Worm (Caenorhabditis elegans): Measurements from ENCODE around the gene K06H6.4.

Gene K06H6.4

DNA sequence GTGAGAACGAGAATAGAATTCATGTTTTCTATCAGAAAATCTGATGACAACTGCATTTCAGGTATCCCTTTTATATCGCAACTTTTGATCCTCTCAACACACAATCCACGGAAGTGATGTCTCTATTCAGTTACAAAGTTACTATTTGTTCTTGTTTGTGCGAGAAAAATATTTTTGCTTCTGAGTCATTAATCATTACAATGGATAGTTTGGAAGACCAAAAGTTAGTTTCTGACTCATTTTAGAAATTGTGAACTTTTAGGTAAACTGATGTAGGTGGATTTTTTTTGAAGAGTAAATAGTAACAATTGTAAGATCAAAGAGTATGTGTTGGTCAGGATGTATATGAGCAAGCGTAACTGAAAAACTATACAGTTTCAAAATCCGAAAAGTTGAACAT lies 30.6 kb downstream of the K06H6.4 start, which contains the start of gene srlf-36:
Gene srlf-36, minus strand, starts transcription at position 101 of the 400 bp plus-strand sequence.
- TF ChIP-seq ztf-29 (GFP tag; IDR thresholded peaks at IDR 0.05) (no peak), T22C8.4 (GFP tag; IDR thresholded peaks at IDR 0.05) (no peak), med-1 (GFP tag; optimal IDR thresholded peaks at IDR 0.05; ENCODE audit: insufficient read depth) (no peak), klf-2 (GFP tag; conservative IDR thresholded peaks at IDR 0.05) (no peak), flt-1 (GFP tag; IDR thresholded peaks at IDR 0.05) (no peak), ref-1 (GFP tag; conservative IDR thresholded peaks at IDR 0.05) (no peak), tab-1 (GFP tag; IDR thresholded peaks at IDR 0.05) (no peak), ztf-23 (GFP tag; IDR thresholded peaks at IDR 0.05) (no peak), cog-1 (tag; optimal IDR thresholded peaks at IDR 0.05) (no peak)

DNA sequence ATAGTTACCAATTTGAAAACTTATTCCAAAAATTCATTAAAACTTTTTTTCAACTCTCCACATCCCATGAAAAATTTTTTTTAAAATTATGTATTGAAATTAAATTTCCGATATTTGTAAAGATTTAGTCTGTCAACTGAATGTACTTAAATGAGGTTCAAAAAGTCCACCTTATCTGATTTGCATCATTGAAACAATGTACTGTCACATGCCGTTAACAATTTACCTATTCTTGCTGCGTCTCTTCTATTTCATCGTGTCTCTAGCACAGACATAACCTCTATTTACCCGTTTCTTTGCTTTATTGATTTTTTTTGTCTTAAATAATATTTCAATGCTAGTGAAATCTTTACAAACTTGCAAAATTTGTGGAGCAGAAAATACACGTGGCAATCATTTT lies 31.1 kb downstream of the K06H6.4 start, which contains the start of gene nhr-90:
Gene nhr-90, plus strand, starts transcription at position 296 of the 400 bp plus-strand sequence.
- TF ChIP-seq klf-2 (GFP tag; conservative IDR thresholded peaks at IDR 0.05) = no peak
- no peak for TF ChIP-seq cog-1 (tag; optimal IDR thresholded peaks at IDR 0.05)
- TF ChIP-seq flt-1 (GFP tag; IDR thresholded peaks at IDR 0.05) = no peak
- no peak for TF ChIP-seq T22C8.4 (GFP tag; IDR thresholded peaks at IDR 0.05)
- TF ChIP-seq tab-1 (GFP tag; IDR thresholded peaks at IDR 0.05) = no peak
- TF ChIP-seq ztf-29 (GFP tag; IDR thresholded peaks at IDR 0.05) = no peak
- no peak for TF ChIP-seq ref-1 (GFP tag; conservative IDR thresholded peaks at IDR 0.05)
- TF ChIP-seq ztf-23 (GFP tag; IDR thresholded peaks at IDR 0.05) = no peak
- TF ChIP-seq med-1 (GFP tag; optimal IDR thresholded peaks at IDR 0.05; ENCODE audit: insufficient read depth) = no peak

DNA sequence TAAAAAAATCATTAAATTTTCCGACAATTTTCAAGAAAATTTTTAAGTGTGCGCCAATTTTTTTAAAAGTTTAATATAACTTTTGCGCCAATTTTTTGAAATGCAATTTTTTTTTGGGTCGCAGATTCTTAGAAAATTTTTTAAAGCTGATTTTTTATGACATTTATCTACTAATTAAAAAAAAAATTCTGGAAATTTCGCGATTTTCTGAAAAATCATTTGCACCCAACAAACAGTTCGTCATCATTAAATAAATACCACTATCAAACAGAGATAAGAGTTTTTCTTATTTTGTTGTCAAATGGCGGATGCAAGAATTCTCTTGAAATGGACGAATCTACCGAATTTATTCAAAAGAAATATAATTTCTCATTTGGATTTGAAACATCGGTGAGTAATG lies 36.2 kb downstream of the K06H6.4 start, which contains the start of gene F48G7.13:
Gene F48G7.13, plus strand, starts transcription at position 301 of the 400 bp plus-strand sequence.
- TF ChIP-seq T22C8.4 (GFP tag; IDR thresholded peaks at IDR 0.05) (no peak), ref-1 (GFP tag; conservative IDR thresholded peaks at IDR 0.05) (no peak), klf-2 (GFP tag; conservative IDR thresholded peaks at IDR 0.05) (no peak), ztf-29 (GFP tag; IDR thresholded peaks at IDR 0.05) (no peak), ztf-23 (GFP tag; IDR thresholded peaks at IDR 0.05) (no peak), cog-1 (tag; optimal IDR thresholded peaks at IDR 0.05) (no peak), flt-1 (GFP tag; IDR thresholded peaks at IDR 0.05) (no peak), med-1 (GFP tag; optimal IDR thresholded peaks at IDR 0.05; ENCODE audit: insufficient read depth) (no peak), tab-1 (GFP tag; IDR thresholded peaks at IDR 0.05) (no peak)

DNA sequence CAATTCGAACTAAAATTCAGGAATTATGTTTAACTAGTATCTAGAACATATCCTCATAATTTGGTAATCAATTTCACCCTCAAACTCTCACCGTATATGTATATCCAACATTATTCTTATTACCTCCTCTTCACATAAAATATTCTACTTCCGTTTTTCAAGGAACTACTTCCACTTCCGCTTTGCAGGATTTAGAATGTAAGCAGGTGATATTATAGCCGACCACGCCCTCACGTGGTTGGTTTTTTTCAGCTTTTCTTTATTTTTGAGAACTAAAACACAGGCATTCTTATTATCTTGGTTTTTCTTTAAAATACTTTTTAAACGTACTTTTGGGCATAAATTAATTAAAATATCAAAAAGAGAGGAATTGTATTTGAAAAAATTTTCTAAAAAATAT lies 38.8 kb downstream of the K06H6.4 start:
- TF ChIP-seq T22C8.4 (GFP tag; IDR thresholded peaks at IDR 0.05) = no peak
- no peak for TF ChIP-seq ztf-29 (GFP tag; IDR thresholded peaks at IDR 0.05)
- TF ChIP-seq klf-2 (GFP tag; conservative IDR thresholded peaks at IDR 0.05) = no peak
- no peak for TF ChIP-seq ztf-23 (GFP tag; IDR thresholded peaks at IDR 0.05)
- TF ChIP-seq cog-1 (tag; optimal IDR thresholded peaks at IDR 0.05) = no peak
- TF ChIP-seq tab-1 (GFP tag; IDR thresholded peaks at IDR 0.05) = no peak
- no peak for TF ChIP-seq ref-1 (GFP tag; conservative IDR thresholded peaks at IDR 0.05)
- no peak for TF ChIP-seq flt-1 (GFP tag; IDR thresholded peaks at IDR 0.05)
- no peak for TF ChIP-seq med-1 (GFP tag; optimal IDR thresholded peaks at IDR 0.05; ENCODE audit: insufficient read depth)

- no peak for TF ChIP-seq klf-2 (GFP tag; conservative IDR thresholded peaks at IDR 0.05)
- no peak for TF ChIP-seq ztf-29 (GFP tag; IDR thresholded peaks at IDR 0.05)
- peak; percentile 24 for TF ChIP-seq cog-1 (tag; optimal IDR thresholded peaks at IDR 0.05)
- no peak for TF ChIP-seq T22C8.4 (GFP tag; IDR thresholded peaks at IDR 0.05)
- TF ChIP-seq ztf-23 (GFP tag; IDR thresholded peaks at IDR 0.05) = no peak
Measured at ce11 chrV:619054-619453, 40.0 kb downstream of the K06H6.4 start, which contains the start of gene F48G7.4. Gene F48G7.4 (plus strand): TSS chrV:619453.

DNA sequence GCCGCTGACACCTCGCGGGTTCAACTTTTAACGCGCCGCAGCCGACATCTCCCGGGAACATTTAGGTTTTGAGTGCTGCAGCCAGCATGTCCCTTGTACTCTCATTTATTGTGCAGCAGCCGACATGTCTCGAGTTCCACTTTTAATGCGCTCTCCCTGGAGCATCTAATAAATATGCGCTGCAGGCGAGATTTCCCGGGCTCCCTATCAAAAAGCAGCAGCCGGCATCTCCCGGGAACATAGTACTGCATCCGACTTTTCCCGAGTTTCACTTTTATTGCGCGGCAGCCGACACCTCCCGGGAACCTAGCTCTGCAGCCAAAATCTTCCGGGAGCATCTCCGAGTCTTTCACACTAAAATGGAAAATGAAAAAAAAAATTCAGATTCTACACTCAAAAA lies 41.9 kb downstream of the K06H6.4 start:
- no peak for TF ChIP-seq ztf-23 (GFP tag; IDR thresholded peaks at IDR 0.05)
- TF ChIP-seq tab-1 (GFP tag; IDR thresholded peaks at IDR 0.05) = no peak
- no peak for TF ChIP-seq cog-1 (tag; optimal IDR thresholded peaks at IDR 0.05)
- TF ChIP-seq flt-1 (GFP tag; IDR thresholded peaks at IDR 0.05) = no peak

- no peak for TF ChIP-seq cog-1 (tag; optimal IDR thresholded peaks at IDR 0.05)
- TF ChIP-seq tab-1 (GFP tag; IDR thresholded peaks at IDR 0.05) = no peak
- TF ChIP-seq med-1 (GFP tag; optimal IDR thresholded peaks at IDR 0.05; ENCODE audit: insufficient read depth) = no peak
Measured at ce11 chrV:622902-623301, 43.8 kb downstream of the K06H6.4 start, which contains the start of gene F48G7.5. Gene F48G7.5 (minus strand): TSS chrV:622935.

DNA sequence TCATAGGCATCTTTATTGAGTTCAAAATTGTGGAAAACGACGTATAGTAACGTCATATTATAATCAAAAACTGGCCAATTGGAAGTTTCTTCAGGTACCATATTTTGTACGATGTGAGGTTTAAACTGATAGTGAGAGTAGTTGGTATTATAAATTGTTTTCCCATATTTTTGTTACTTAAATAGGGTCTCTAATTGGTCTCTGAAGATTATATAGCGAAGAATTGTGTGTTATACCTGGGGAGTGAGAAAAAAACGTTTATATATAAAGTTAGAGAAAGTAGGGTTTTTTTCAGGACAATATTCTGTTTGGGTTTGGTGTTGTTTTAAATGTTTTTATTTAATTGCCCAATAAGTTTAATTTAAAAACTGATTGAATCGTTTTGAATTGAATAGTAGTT lies 45.8 kb downstream of the K06H6.4 start, which contains the start of gene srt-17:
Gene srt-17, minus strand, starts transcription at position 101 of the 400 bp plus-strand sequence.
- TF ChIP-seq klf-2 (GFP tag; conservative IDR thresholded peaks at IDR 0.05) = no peak
- no peak for TF ChIP-seq ztf-23 (GFP tag; IDR thresholded peaks at IDR 0.05)
- no peak for TF ChIP-seq ztf-29 (GFP tag; IDR thresholded peaks at IDR 0.05)
- TF ChIP-seq flt-1 (GFP tag; IDR thresholded peaks at IDR 0.05) = no peak
- no peak for TF ChIP-seq med-1 (GFP tag; optimal IDR thresholded peaks at IDR 0.05; ENCODE audit: insufficient read depth)
- TF ChIP-seq T22C8.4 (GFP tag; IDR thresholded peaks at IDR 0.05) = no peak
- no peak for TF ChIP-seq ref-1 (GFP tag; conservative IDR thresholded peaks at IDR 0.05)
- TF ChIP-seq tab-1 (GFP tag; IDR thresholded peaks at IDR 0.05) = no peak
- TF ChIP-seq cog-1 (tag; optimal IDR thresholded peaks at IDR 0.05) = no peak

DNA sequence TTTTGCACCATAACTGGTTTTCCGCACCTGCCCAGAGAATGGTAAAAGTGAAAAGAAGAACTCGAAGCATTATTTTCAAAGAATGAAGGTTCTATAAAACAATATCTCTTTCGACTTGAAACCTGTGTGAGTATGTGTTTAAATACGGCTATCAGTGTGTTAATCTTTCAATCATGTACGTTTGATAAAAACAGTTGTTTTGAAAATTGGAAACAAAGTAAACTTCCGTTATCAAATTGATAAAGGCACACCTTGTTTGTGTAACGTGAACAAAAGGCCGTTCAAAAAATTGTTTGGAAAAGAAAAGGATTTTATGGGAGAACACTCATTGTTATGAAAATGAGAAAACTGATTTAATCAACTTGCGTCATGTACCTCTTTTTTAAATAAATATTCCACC lies 47.2 kb downstream of the K06H6.4 start, which contains the start of gene F48G7.7:
Gene F48G7.7, minus strand, starts transcription at position 101 of the 400 bp plus-strand sequence.
- TF ChIP-seq ref-1 (GFP tag; conservative IDR thresholded peaks at IDR 0.05) = no peak
- no peak for TF ChIP-seq klf-2 (GFP tag; conservative IDR thresholded peaks at IDR 0.05)
- TF ChIP-seq ztf-23 (GFP tag; IDR thresholded peaks at IDR 0.05) = no peak
- TF ChIP-seq T22C8.4 (GFP tag; IDR thresholded peaks at IDR 0.05) = no peak
- no peak for TF ChIP-seq tab-1 (GFP tag; IDR thresholded peaks at IDR 0.05)
- TF ChIP-seq flt-1 (GFP tag; IDR thresholded peaks at IDR 0.05) = no peak
- TF ChIP-seq med-1 (GFP tag; optimal IDR thresholded peaks at IDR 0.05; ENCODE audit: insufficient read depth) = no peak
- TF ChIP-seq ztf-29 (GFP tag; IDR thresholded peaks at IDR 0.05) = no peak
- no peak for TF ChIP-seq cog-1 (tag; optimal IDR thresholded peaks at IDR 0.05)

ce11 chrV:627585-627984 lies 48.5 kb downstream of the K06H6.4 start, which contains the start of gene F48G7.8:
Gene F48G7.8 (minus strand): TSS chrV:627685.
- TF ChIP-seq ztf-23 (GFP tag; IDR thresholded peaks at IDR 0.05) (no peak), ztf-29 (GFP tag; IDR thresholded peaks at IDR 0.05) (no peak), klf-2 (GFP tag; conservative IDR thresholded peaks at IDR 0.05) (no peak), cog-1 (tag; optimal IDR thresholded peaks at IDR 0.05) (no peak), flt-1 (GFP tag; IDR thresholded peaks at IDR 0.05) (no peak), tab-1 (GFP tag; IDR thresholded peaks at IDR 0.05) (no peak), T22C8.4 (GFP tag; IDR thresholded peaks at IDR 0.05) (no peak), ref-1 (GFP tag; conservative IDR thresholded peaks at IDR 0.05) (no peak), med-1 (GFP tag; optimal IDR thresholded peaks at IDR 0.05; ENCODE audit: insufficient read depth) (no peak)

Measured in whole organism, midembryonic.